Worm (Caenorhabditis elegans): ENCODE results near the gene C39E9.7.

The C39E9.7 gene

ce11 chrIV:13082836-13083763 is 6.6 kb upstream of the C39E9.7 start (continued):
- no peak for TF ChIP-seq unc-62 (GFP tag; optimal IDR thresholded peaks at IDR 0.05)
- TF ChIP-seq pbrm-1 (GFP tag; IDR thresholded peaks at IDR 0.05) = no peak
- no peak for TF ChIP-seq K12H6.12 (tag; optimal IDR thresholded peaks at IDR 0.05)

ce11 chrIV:13082106-13082505 is 5.6 kb upstream of the C39E9.7 start:
- TF ChIP-seq ztf-26 (tag; optimal IDR thresholded peaks at IDR 0.05) (peak; percentile 27), unc-62 (GFP tag; optimal IDR thresholded peaks at IDR 0.05) (no peak), dpl-1 (GFP tag; optimal IDR thresholded peaks at IDR 0.05) (no peak), K11D2.4 (GFP tag; IDR thresholded peaks at IDR 0.05) (0 out of 2 replicates have a peak, but pooled peaks have one; percentile 56), ama-1 (optimal IDR thresholded peaks at IDR 0.05) (peak; percentile 81), ama-1 (GFP tag; optimal IDR thresholded peaks at IDR 0.05) (no peak), tbp1 (GFP tag; optimal IDR thresholded peaks at IDR 0.05) (no peak), ceh-27 (GFP tag; optimal IDR thresholded peaks at IDR 0.05) (peak; percentile 19), zfh-2 (GFP tag; conservative IDR thresholded peaks at IDR 0.05) (no peak), hmg-1.2 (GFP tag; IDR thresholded peaks at IDR 0.05) (no peak), lin-26 (GFP tag; IDR thresholded peaks at IDR 0.05) (peak; percentile 60; the same call in 1 of the 2 replicates), die-1 (tag; optimal IDR thresholded peaks at IDR 0.05) (no peak), let-607 (tag; optimal IDR thresholded peaks at IDR 0.05) (no peak), lin-35 (GFP tag; optimal IDR thresholded peaks at IDR 0.05) (no peak), F22D6.2 (tag; optimal IDR thresholded peaks at IDR 0.05) (no peak), C17E4.6 (GFP tag; IDR thresholded peaks at IDR 0.05) (no peak), Y53G8AR.9 (GFP tag; conservative IDR thresholded peaks at IDR 0.05) (no peak), Y79H2A.3 (GFP tag; conservative IDR thresholded peaks at IDR 0.05) (no peak), Y67H2A.10 (GFP tag; conservative IDR thresholded peaks at IDR 0.05) (no peak), nfya-2 (GFP tag; IDR thresholded peaks at IDR 0.05) (no peak), lin-40 (tag; optimal IDR thresholded peaks at IDR 0.05) (no peak), lsl-1 (GFP tag; optimal IDR thresholded peaks at IDR 0.05) (no peak), mcd-1 (GFP tag; IDR thresholded peaks at IDR 0.05) (peak; percentile 28; the same call in 1 of the 2 replicates), pbrm-1 (GFP tag; IDR thresholded peaks at IDR 0.05) (no peak), nhr-90 (tag; optimal IDR thresholded peaks at IDR 0.05) (no peak), chd-7 (tag; optimal IDR thresholded peaks at IDR 0.05) (no peak)

DNA sequence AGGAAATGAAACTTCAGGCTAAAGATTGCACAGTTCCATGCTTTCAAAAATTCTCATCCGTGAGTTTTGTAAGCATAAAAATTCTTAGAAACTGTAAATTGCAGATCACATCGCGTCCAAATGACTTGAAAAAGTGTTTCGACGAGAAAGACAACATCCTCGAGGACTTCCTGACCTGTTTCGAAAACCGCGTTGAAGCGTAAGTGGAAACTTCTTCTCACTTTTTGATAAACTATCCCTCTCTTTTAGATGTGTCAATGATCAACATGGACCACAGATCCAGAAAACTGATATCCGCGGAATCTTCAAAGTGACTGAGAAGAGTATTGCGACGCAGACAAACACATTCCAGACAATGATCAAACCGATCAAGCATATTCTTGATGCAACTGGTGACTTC is 4.3 kb upstream of the C39E9.7 start:
- TF ChIP-seq madf-3 (GFP tag; IDR thresholded peaks at IDR 0.05) = no peak
- no peak for TF ChIP-seq ekl-4 (GFP tag; IDR thresholded peaks at IDR 0.05)
- TF ChIP-seq hlh-26 (GFP tag; conservative IDR thresholded peaks at IDR 0.05) = no peak
- no peak for TF ChIP-seq bed-2 (GFP tag; IDR thresholded peaks at IDR 0.05)
- TF ChIP-seq lin-54 (GFP tag; optimal IDR thresholded peaks at IDR 0.05) = no peak
- 0 out of 2 replicates have a peak, but pooled peaks have one; percentile 6 for TF ChIP-seq madf-6 (GFP tag; IDR thresholded peaks at IDR 0.05)
- TF ChIP-seq repo-1 (tag; optimal IDR thresholded peaks at IDR 0.05) = peak; percentile 40
- TF ChIP-seq ama-1 (optimal IDR thresholded peaks at IDR 0.05) = peak; percentile 31
- no peak for TF ChIP-seq ama-1 (GFP tag; optimal IDR thresholded peaks at IDR 0.05)
- TF ChIP-seq lsl-1 (GFP tag; optimal IDR thresholded peaks at IDR 0.05) = no peak
- TF ChIP-seq aptf-3 (GFP tag; IDR thresholded peaks at IDR 0.05) = no peak
- TF ChIP-seq nfya-2 (GFP tag; IDR thresholded peaks at IDR 0.05) = no peak
- no peak for TF ChIP-seq unc-62 (GFP tag; optimal IDR thresholded peaks at IDR 0.05)
- no peak for TF ChIP-seq attf-3 (GFP tag; conservative IDR thresholded peaks at IDR 0.05)
